Worm (Caenorhabditis elegans) whole organism, L4 larva: ENCODE data around the gene srt-63.

Experiments used
- T26A8.4 ChIP-seq: fragments of 200-800 bp; sonication (Bioruptor generic); IDR thresholded peaks from 2 replicates; pipeline ENCODE4 v1.3.6; 2022; ENCODE audit warnings: missing genetic modification characterization, missing compliant biosample characterization
- ZK546.5 ChIP-seq, 2 experiments: sonication (generic microtip); optimal IDR thresholded peaks; 2 replicates each; lab custom pipeline; 2017; ENCODE audit warnings: missing biosample characterization in 2 of 2, missing genetic modification characterization in 2 of 2
- aly-2 ChIP-seq: sonication (generic microtip); optimal IDR thresholded peaks from 2 replicates; lab custom pipeline; 2018; ENCODE audit warnings: missing biosample characterization, missing genetic modification characterization
- mdl-1 ChIP-seq, 2 experiments: fragments of 150-350 bp in 1 of 2; sonication (generic microtip) in 1 of 2; optimal IDR thresholded peaks; 2 replicates each; lab custom pipeline; 2014 to 2017; ENCODE audit warnings: missing biosample characterization in 2 of 2, missing genetic modification characterization in 2 of 2
- nhr-237 ChIP-seq: sonication (generic microtip); optimal IDR thresholded peaks from 2 replicates; lab custom pipeline; 2017; ENCODE audit warnings: missing biosample characterization, missing genetic modification characterization
- nhr-28 ChIP-seq: fragments of 150-350 bp; optimal IDR thresholded peaks from 2 replicates; lab custom pipeline; 2014; ENCODE audit warnings: missing biosample characterization, missing genetic modification characterization
- nhr-6 ChIP-seq: fragments of 150-350 bp; optimal IDR thresholded peaks from 2 replicates; lab custom pipeline; 2014; ENCODE audit warnings: missing biosample characterization, missing genetic modification characterization
- nhr-76 ChIP-seq: fragments of 150-350 bp; optimal IDR thresholded peaks from 2 replicates; lab custom pipeline; 2014; ENCODE audit warnings: missing biosample characterization, missing genetic modification characterization
- pha-4 ChIP-seq, 2 experiments: fragments of 150-350 bp in 1 of 2; fragments of 200-800 bp in 1 of 2; sonication (Bioruptor generic) in 1 of 2; IDR thresholded peaks in 1 of 2; optimal IDR thresholded peaks in 1 of 2; 2 replicates each; pipeline versions ENCODE4 v1.3.6 to Lab custom; 2014 to 2022; ENCODE audit warnings: missing genetic modification characterization in 2 of 2, missing genetic modification reagents in 2 of 2, missing biosample characterization in 1 of 2, missing compliant biosample characterization in 1 of 2
- unc-130 ChIP-seq: sonication (generic microtip); optimal IDR thresholded peaks from 2 replicates; lab custom pipeline; 2016; ENCODE audit warnings: missing genetic modification reagents, missing genetic modification characterization, missing compliant biosample characterization
- zfp-3 ChIP-seq: fragments of 200-800 bp; sonication (Bioruptor generic); conservative IDR thresholded peaks from 2 replicates; pipeline ENCODE4 v1.3.6; 2022; ENCODE audit warnings: missing genetic modification reagents, missing genetic modification characterization, missing compliant biosample characterization
- zip-2 ChIP-seq: fragments of 150-350 bp; optimal IDR thresholded peaks from 2 replicates; lab custom pipeline; 2014; ENCODE audit warnings: missing biosample characterization, missing genetic modification characterization

- no peak for TF ChIP-seq aly-2 (tag; lab: Kevin White, UChicago)
- TF ChIP-seq nhr-237 (tag; lab: Kevin White, UChicago), result no peak
- no peak for TF ChIP-seq T26A8.4 (GFP tag; lab: Robert Waterston, UW)
- TF ChIP-seq zip-2, result no peak
- no peak for TF ChIP-seq nhr-6 (tag; lab: Kevin White, UChicago)
- no peak for TF ChIP-seq mdl-1 (tag; optimal IDR thresholded peaks at IDR 0.05; lab: Kevin White, UChicago)
- TF ChIP-seq ZK546.5 (tag; optimal IDR thresholded peaks at IDR 0.05; lab: Kevin White, UChicago), result no peak
- TF ChIP-seq nhr-76, result no peak
- TF ChIP-seq unc-130, result no peak
- no peak for TF ChIP-seq pha-4 (GFP tag; IDR thresholded peaks at IDR 0.05; lab: Robert Waterston, UW)
- TF ChIP-seq pha-4 (tag; optimal IDR thresholded peaks at IDR 0.05; lab: Kevin White, UChicago), result no peak
- TF ChIP-seq nhr-28 (tag; lab: Kevin White, UChicago), result no peak
- TF ChIP-seq zfp-3, result no peak
Observed at ce11 chrV:3299437-3299836, 43.5 kb upstream of the srt-63 start.
